Worm (Caenorhabditis elegans) whole organism, mixed stage, embryonic: Measurements from ENCODE around the gene C35D6.13.

ENCODE experiments used
- M03D4.4 ChIP-seq: sonication (generic microtip); optimal IDR thresholded peaks from 2 replicates; lab custom pipeline; 2017; ENCODE audit warnings: mild to moderate bottlenecking, missing genetic modification characterization, missing compliant biosample characterization
- bed-3 ChIP-seq: fragments of 200-800 bp; sonication (Bioruptor generic); optimal IDR thresholded peaks from 3 replicates; lab custom pipeline; 2018; ENCODE audit warnings: mild to moderate bottlenecking, missing genetic modification characterization, moderate library complexity, missing compliant biosample characterization
- blmp-1 ChIP-seq: fragments of 150-350 bp; optimal IDR thresholded peaks from 2 replicates; lab custom pipeline; 2014; ENCODE audit warnings: missing biosample characterization, missing genetic modification characterization
- ceh-39 ChIP-seq: fragments of 150-350 bp; optimal IDR thresholded peaks from 2 replicates; lab custom pipeline; 2014; ENCODE audit warnings: missing biosample characterization, missing genetic modification characterization
- ceh-43 ChIP-seq: fragments of 200-800 bp; sonication (Bioruptor generic); optimal IDR thresholded peaks from 2 replicates; lab custom pipeline; 2018; ENCODE audit warnings: mild to moderate bottlenecking, missing genetic modification characterization, moderate library complexity, missing compliant biosample characterization
- ceh-83 ChIP-seq: fragments of 200-800 bp; sonication (Bioruptor generic); optimal IDR thresholded peaks from 2 replicates; lab custom pipeline; 2018; ENCODE audit warnings: mild to moderate bottlenecking, missing genetic modification characterization, missing compliant biosample characterization
- ces-1 ChIP-seq: fragments of 150-350 bp; optimal IDR thresholded peaks from 2 replicates; lab custom pipeline; 2014; ENCODE audit warnings: missing biosample characterization, missing genetic modification reagents, missing genetic modification characterization
- cnd-1 ChIP-seq: fragments of 200-800 bp; sonication (Bioruptor generic); optimal IDR thresholded peaks from 2 replicates; lab custom pipeline; 2018; ENCODE audit warnings: mild to moderate bottlenecking, missing genetic modification characterization, missing compliant biosample characterization
- drap-1 ChIP-seq: fragments of 200-800 bp; sonication (Bioruptor generic); optimal IDR thresholded peaks from 3 replicates; lab custom pipeline; 2018; ENCODE audit warnings: mild to moderate bottlenecking, missing genetic modification characterization, missing compliant biosample characterization
- elt-1 ChIP-seq: sonication (generic microtip); optimal IDR thresholded peaks from 2 replicates; lab custom pipeline; 2017; ENCODE audit warnings: missing genetic modification characterization, mild to moderate bottlenecking, missing compliant biosample characterization, antibody characterized with exemption, moderate library complexity, borderline replicate concordance; ENCODE audit not compliant: insufficient read depth
- elt-3 ChIP-seq: fragments of 150-350 bp; optimal IDR thresholded peaks from 2 replicates; lab custom pipeline; 2014; ENCODE audit warnings: missing biosample characterization, missing genetic modification characterization
- flh-1 ChIP-seq: fragments of 200-800 bp; sonication (Bioruptor generic); optimal IDR thresholded peaks from 2 replicates; lab custom pipeline; 2018; ENCODE audit warnings: mild to moderate bottlenecking, missing genetic modification characterization, moderate library complexity, missing compliant biosample characterization
- ham-2 ChIP-seq: fragments of 200-800 bp; sonication (Bioruptor generic); optimal IDR thresholded peaks from 2 replicates; lab custom pipeline; 2018; ENCODE audit warnings: mild to moderate bottlenecking, missing genetic modification characterization, missing compliant biosample characterization
- hlh-1 ChIP-seq: fragments of 150-350 bp; optimal IDR thresholded peaks from 2 replicates; lab custom pipeline; 2014; ENCODE audit warnings: missing biosample characterization, missing genetic modification reagents, missing genetic modification characterization
- lin-13 ChIP-seq: fragments of 150-350 bp; optimal IDR thresholded peaks from 2 replicates; lab custom pipeline; 2014; ENCODE audit warnings: missing biosample characterization, missing genetic modification characterization
- lin-32 ChIP-seq: fragments of 200-800 bp; sonication (Bioruptor generic); optimal IDR thresholded peaks from 2 replicates; lab custom pipeline; 2018; ENCODE audit warnings: mild to moderate bottlenecking, missing genetic modification characterization, missing compliant biosample characterization
- lsy-2 ChIP-seq: fragments of 150-350 bp; optimal IDR thresholded peaks from 2 replicates; lab custom pipeline; 2014; ENCODE audit warnings: missing biosample characterization, missing genetic modification characterization
- mab-5 ChIP-seq: fragments of 150-350 bp; optimal IDR thresholded peaks from 2 replicates; lab custom pipeline; 2014; ENCODE audit warnings: missing biosample characterization, missing genetic modification characterization
- mep-1 ChIP-seq: fragments of 150-350 bp; optimal IDR thresholded peaks from 2 replicates; lab custom pipeline; 2017; ENCODE audit warnings: missing biosample characterization, missing genetic modification reagents, missing genetic modification characterization, inconsistent platforms
- mls-2 ChIP-seq: sonication (generic microtip); optimal IDR thresholded peaks from 2 replicates; lab custom pipeline; 2016; ENCODE audit warnings: mild to moderate bottlenecking, missing genetic modification characterization, moderate library complexity, missing compliant biosample characterization
- nhr-12 ChIP-seq: fragments of 150-350 bp; optimal IDR thresholded peaks from 2 replicates; lab custom pipeline; 2014; ENCODE audit warnings: missing biosample characterization, missing genetic modification characterization
- nhr-2 ChIP-seq: fragments of 150-350 bp; optimal IDR thresholded peaks from 2 replicates; lab custom pipeline; 2014; ENCODE audit warnings: missing biosample characterization, missing genetic modification characterization
- nhr-237 ChIP-seq: fragments of 150-350 bp; optimal IDR thresholded peaks from 2 replicates; lab custom pipeline; 2014; ENCODE audit warnings: missing biosample characterization, missing genetic modification characterization
- nhr-28 ChIP-seq: fragments of 150-350 bp; optimal IDR thresholded peaks from 2 replicates; lab custom pipeline; 2014; ENCODE audit warnings: missing biosample characterization, missing genetic modification characterization
- nhr-76 ChIP-seq: sonication (generic microtip); optimal IDR thresholded peaks from 2 replicates; lab custom pipeline; 2017; ENCODE audit warnings: missing biosample characterization, missing genetic modification characterization
- pha-4 ChIP-seq: fragments of 150-350 bp; optimal IDR thresholded peaks from 2 replicates; lab custom pipeline; 2018; ENCODE audit warnings: missing biosample characterization, missing genetic modification reagents, missing genetic modification characterization
- sem-2 ChIP-seq: fragments of 200-800 bp; sonication (Bioruptor generic); optimal IDR thresholded peaks from 2 replicates; lab custom pipeline; 2018; ENCODE audit warnings: mild to moderate bottlenecking, missing genetic modification characterization, missing compliant biosample characterization
- snpc-4 ChIP-seq: fragments of 150-350 bp; optimal IDR thresholded peaks from 2 replicates; lab custom pipeline; 2014; ENCODE audit warnings: missing biosample characterization, missing genetic modification characterization
- sptf-1 ChIP-seq: sonication (generic microtip); optimal IDR thresholded peaks from 2 replicates; lab custom pipeline; 2017; ENCODE audit warnings: mild to moderate bottlenecking, missing genetic modification characterization, moderate library complexity, missing compliant biosample characterization
- tbx-8 ChIP-seq: fragments of 200-800 bp; sonication (Bioruptor generic); optimal IDR thresholded peaks from 2 replicates; lab custom pipeline; 2018; ENCODE audit warnings: mild to moderate bottlenecking, missing genetic modification characterization, moderate library complexity, missing compliant biosample characterization
- unc-120 ChIP-seq: sonication (generic microtip); optimal IDR thresholded peaks from 2 replicates; lab custom pipeline; 2017; ENCODE audit warnings: missing genetic modification characterization, missing compliant biosample characterization; ENCODE audit not compliant: poor library complexity, severe bottlenecking
- unc-39 ChIP-seq: fragments of 150-350 bp; optimal IDR thresholded peaks from 2 replicates; lab custom pipeline; 2014; ENCODE audit warnings: missing biosample characterization, missing genetic modification characterization
- unc-62 ChIP-seq: fragments of 150-350 bp; optimal IDR thresholded peaks from 2 replicates; lab custom pipeline; 2014; ENCODE audit warnings: missing biosample characterization, missing genetic modification reagents, missing genetic modification characterization
- zip-8 ChIP-seq: fragments of 150-350 bp; optimal IDR thresholded peaks from 2 replicates; lab custom pipeline; 2014; ENCODE audit warnings: missing biosample characterization, missing genetic modification characterization
- ztf-11 ChIP-seq: fragments of 150-350 bp; optimal IDR thresholded peaks from 2 replicates; lab custom pipeline; 2014; ENCODE audit warnings: missing biosample characterization, missing genetic modification characterization

The C35D6.13 gene

DNA sequence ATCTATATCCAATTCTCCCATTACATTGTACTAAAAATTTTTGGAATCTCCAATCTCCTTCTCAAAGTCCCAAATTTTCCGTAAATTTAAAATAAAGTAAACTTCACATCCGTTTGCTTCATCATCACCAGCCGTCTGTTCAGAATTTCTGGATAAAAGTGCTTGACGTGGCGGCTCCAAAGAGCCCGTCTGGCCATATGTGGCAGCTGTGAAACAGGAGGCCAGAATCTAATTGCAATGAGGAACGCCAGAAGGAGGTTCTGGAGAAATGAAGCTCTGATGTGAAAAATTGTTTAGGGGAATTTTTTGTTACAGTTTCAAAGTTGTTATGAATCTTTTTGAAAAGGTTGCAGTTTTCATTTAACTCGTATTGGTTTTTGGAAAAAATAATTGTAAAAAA is 43.5 kb downstream of the C35D6.13 start:
- TF ChIP-seq ces-1 (GFP tag; lab: Kevin White, UChicago), result peak; percentile 55
- TF ChIP-seq lin-32, result peak; percentile 57
- no peak for TF ChIP-seq mls-2 (tag; lab: Kevin White, UChicago)
- TF ChIP-seq, all 35 proteins: peak for 2

DNA sequence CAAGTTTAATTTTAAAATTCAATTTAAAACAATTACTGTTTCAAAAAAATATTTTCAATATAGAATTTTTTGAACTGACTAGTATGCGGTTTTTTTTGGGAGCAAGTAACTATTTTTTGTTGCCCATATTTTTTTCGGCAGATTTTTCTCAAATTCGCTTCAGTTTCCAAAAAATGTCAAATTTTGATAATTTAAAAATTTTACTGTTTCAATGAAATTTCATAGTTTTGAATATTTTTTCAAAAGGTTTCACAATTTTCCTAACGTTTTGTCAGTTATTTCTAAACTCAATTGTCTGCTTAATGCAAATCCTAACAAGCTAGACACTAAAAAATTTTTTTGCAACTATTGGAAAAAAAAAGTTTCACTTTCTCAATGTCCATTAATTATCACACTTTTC is 44.1 kb downstream of the C35D6.13 start:
- no peak for TF ChIP-seq nhr-76 (tag; lab: Kevin White, UChicago)
- peak; percentile 18 for TF ChIP-seq M03D4.4

DNA sequence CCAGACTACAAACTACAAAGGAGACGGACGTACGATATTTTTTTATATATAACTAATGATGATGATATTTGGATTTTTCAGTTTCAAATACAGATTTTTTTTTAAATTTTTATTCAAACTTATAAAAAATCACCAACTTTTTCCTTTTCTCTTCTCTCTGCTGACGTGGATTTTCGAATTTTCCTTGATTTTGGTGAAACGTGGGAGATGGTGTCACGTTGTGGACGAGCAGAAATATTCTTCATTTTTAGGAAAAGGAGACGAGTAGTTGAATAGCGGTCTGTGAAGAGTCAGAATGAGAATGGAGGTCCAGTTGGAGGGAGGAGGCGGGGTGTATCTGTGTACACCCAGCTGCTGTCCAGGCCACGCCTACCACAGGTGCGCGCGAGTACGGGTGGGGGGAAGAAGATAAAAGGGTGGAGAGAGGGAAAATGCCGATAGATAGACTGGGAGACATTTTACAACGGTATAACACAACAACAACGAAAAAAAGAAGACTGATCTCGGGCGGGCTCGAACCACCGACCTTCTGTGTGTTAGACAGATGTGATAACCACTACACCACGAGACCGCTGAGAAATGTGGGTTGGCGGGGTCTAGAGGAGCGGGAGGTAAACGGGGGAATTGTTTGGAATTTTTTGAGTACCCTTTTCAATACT is 45.2 kb downstream of the C35D6.13 start, which contains the start of gene Y7A9D.1:
TSS of gene Y7A9D.1 (minus strand) at position 283 of the 659 bp plus-strand sequence.
- TF ChIP-seq elt-1 (no peak), sptf-1 (tag; lab: Kevin White, UChicago) (peak; percentile 90), cnd-1 (tag; lab: Kevin White, UChicago) (peak; percentile 77), nhr-2 (no peak), lsy-2 (peak; percentile 13), nhr-237 (no peak), lin-32 (peak; percentile 93), zip-8 (tag; lab: Kevin White, UChicago) (no peak), mep-1 (tag; lab: Kevin White, UChicago) (no peak), blmp-1 (tag; lab: Kevin White, UChicago) (no peak), ham-2 (peak; percentile 61), M03D4.4 (peak; percentile 85), nhr-12 (tag; lab: Kevin White, UChicago) (no peak), nhr-76 (tag; lab: Kevin White, UChicago) (no peak), bed-3 (GFP tag; lab: Kevin White, UChicago) (peak; percentile 13), drap-1 (GFP tag; lab: Kevin White, UChicago) (peak; percentile 84), ces-1 (GFP tag; lab: Kevin White, UChicago) (no peak), mls-2 (tag; lab: Kevin White, UChicago) (peak; percentile 84), unc-120 (tag; lab: Kevin White, UChicago) (peak; percentile 73), mab-5 (no peak), flh-1 (peak; percentile 56), lin-13 (peak; percentile 58), elt-3 (tag; lab: Kevin White, UChicago) (no peak), ceh-43 (GFP tag; lab: Kevin White, UChicago) (no peak), ceh-83 (GFP tag; lab: Kevin White, UChicago) (peak; percentile 89), snpc-4 (tag; lab: Kevin White, UChicago) (no peak), hlh-1 (tag; lab: Kevin White, UChicago) (peak; percentile 89), sem-2 (GFP tag; lab: Kevin White, UChicago) (peak; percentile 61), unc-39 (tag; lab: Kevin White, UChicago) (no peak), tbx-8 (peak; percentile 75), nhr-28 (no peak), unc-62 (peak; percentile 24), ztf-11 (tag; lab: Kevin White, UChicago) (peak; percentile 45), pha-4 (tag; lab: Kevin White, UChicago) (no peak), ceh-39 (tag; lab: Kevin White, UChicago) (no peak)

DNA sequence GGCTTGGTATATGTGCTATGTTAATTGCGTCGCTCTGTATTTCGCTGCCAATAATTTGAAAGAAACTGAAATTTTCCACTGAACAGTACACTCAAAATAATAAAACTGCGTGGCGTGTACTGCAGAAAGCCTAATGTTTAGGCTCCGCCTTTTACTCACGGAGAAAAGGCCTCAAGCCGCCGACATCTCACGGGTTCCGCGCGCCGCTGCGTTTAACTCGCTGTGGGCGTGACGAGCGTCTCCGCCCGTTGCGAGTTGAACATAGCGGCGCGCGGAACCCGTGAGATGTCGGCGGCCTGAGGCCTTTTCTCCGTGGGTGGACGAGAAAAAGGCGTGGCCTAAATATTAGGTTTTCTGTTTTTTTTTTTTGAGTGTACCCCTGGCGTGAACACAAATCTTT is 47.8 kb downstream of the C35D6.13 start:
- TF ChIP-seq sptf-1 (tag; lab: Kevin White, UChicago) (no peak), unc-120 (tag; lab: Kevin White, UChicago) (no peak), ceh-83 (GFP tag; lab: Kevin White, UChicago) (no peak), mab-5 (no peak), ces-1 (GFP tag; lab: Kevin White, UChicago) (no peak), unc-39 (tag; lab: Kevin White, UChicago) (no peak), lin-32 (no peak), ceh-43 (GFP tag; lab: Kevin White, UChicago) (no peak), elt-3 (tag; lab: Kevin White, UChicago) (no peak), hlh-1 (tag; lab: Kevin White, UChicago) (no peak), M03D4.4 (no peak)
- TF ChIP-seq, all 35 proteins: peak for 0
